Fruit fly (Drosophila melanogaster) S2 (cell line): ENCODE data around the gene Nmdmc.

Experiments
- CG8478 ChIP-seq: fragments of >200 bp; optimal IDR thresholded peaks from 2 replicates; lab custom pipeline; 2018
- CTCF ChIP-seq, 2 experiments: fragments of >200 bp; optimal IDR thresholded peaks; 2 replicates each; lab custom pipeline; 2018

DNA sequence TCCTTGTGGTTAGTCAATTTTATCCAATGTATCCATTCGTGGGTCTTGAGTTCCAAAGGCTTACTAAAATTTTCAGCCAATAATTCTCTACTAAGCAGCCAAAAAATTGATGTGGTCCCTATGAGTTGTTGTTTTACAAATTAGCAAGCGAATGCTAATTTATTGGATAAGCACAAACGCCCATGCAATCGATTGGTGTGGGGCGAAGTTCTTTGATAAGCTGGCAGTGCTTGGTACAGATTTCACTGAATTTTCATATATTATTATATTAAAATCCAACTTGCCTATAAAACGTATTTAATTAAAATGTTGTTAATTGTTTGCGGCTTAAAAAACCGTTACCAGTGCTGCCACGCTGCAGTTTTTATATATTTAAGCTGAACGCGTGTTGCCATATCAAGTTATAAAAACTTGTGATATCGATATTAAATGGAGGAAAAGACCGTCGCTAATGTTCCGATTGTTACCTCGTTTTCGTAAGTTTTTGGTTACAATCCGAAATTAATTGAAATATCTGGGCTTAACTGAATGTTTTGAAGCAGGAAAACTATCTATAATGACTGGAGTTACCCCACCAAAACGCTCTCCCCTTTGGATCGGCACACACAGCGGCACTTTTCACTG, 46.6 kb downstream of the Nmdmc start, which contains the start of the genes CG31100 and CG11980:
- TF ChIP-seq CTCF (optimal IDR thresholded peaks at IDR 0.05; lab: Kevin White, UChicago), result peak in 1 of 2 experiments; percentile 30
- TF ChIP-seq CG8478, result no peak
